Fruit fly (Drosophila melanogaster): Measurements from ENCODE around the gene path.

dm6 chr3L:9452422-9452821 is 52.7 kb downstream of the path start:
- TF ChIP-seq psq (optimal IDR thresholded peaks at IDR 0.05): no peak
- no peak for TF ChIP-seq h (optimal IDR thresholded peaks at IDR 0.05)
- TF ChIP-seq insv (optimal IDR thresholded peaks at IDR 0.05): no peak
- no peak for TF ChIP-seq Sin3A (optimal IDR thresholded peaks at IDR 0.05)
- TF ChIP-seq ttk (optimal IDR thresholded peaks at IDR 0.05): no peak
